Fruit fly (Drosophila melanogaster): ENCODE results near the gene Cdk7.

The Cdk7 gene

dm6 chrX:5299957-5300356 is 8.8 kb downstream of the Cdk7 start:
- no peak for TF ChIP-seq Hr78 (GFP tag; optimal IDR thresholded peaks at IDR 0.05)
- peak in 1 of 2 experiments; percentile 15 for TF ChIP-seq foxo (GFP tag; optimal IDR thresholded peaks at IDR 0.05)

- no peak for TF ChIP-seq dsf (GFP tag; optimal IDR thresholded peaks at IDR 0.05; ENCODE audit: borderline replicate concordance)
- TF ChIP-seq brk (GFP tag; optimal IDR thresholded peaks at IDR 0.05) = no peak
- TF ChIP-seq Dfd (GFP tag; optimal IDR thresholded peaks at IDR 0.05) = peak; percentile 46
- no peak for TF ChIP-seq Abd-B (GFP tag; optimal IDR thresholded peaks at IDR 0.05)
Observed at dm6 chrX:5295766-5296165, 13.0 kb downstream of the Cdk7 start, which contains the start of gene CG42749. CG42749 (plus strand) TSS chrX:5296066.

- TF ChIP-seq Dfd (GFP tag; optimal IDR thresholded peaks at IDR 0.05) = peak; percentile 99
- no peak for TF ChIP-seq dl (GFP tag; optimal IDR thresholded peaks at IDR 0.05; ENCODE audit: insufficient read depth in 1 of 2, partially characterized antibody in 2 of 2)
Observed at dm6 chrX:5293141-5293540, 15.6 kb downstream of the Cdk7 start.

- TF ChIP-seq Myc (optimal IDR thresholded peaks at IDR 0.05) (peak; percentile 72), ey (GFP tag; optimal IDR thresholded peaks at IDR 0.05) (no peak)
Observed at dm6 chrX:5289692-5290091, 19.1 kb downstream of the Cdk7 start.

- TF ChIP-seq Mio (GFP tag; optimal IDR thresholded peaks at IDR 0.05) (no peak), CrebA (GFP tag; optimal IDR thresholded peaks at IDR 0.05; ENCODE audit: borderline replicate concordance) (no peak), dl (GFP tag; optimal IDR thresholded peaks at IDR 0.05; ENCODE audit: insufficient read depth in 1 of 2, partially characterized antibody in 2 of 2) (no peak), woc (GFP tag; optimal IDR thresholded peaks at IDR 0.05) (no peak), tai (GFP tag; optimal IDR thresholded peaks at IDR 0.05) (no peak), CG32264 (GFP tag; optimal IDR thresholded peaks at IDR 0.05) (no peak), CG9705 (GFP tag; optimal IDR thresholded peaks at IDR 0.05) (no peak), lola (GFP tag; optimal IDR thresholded peaks at IDR 0.05) (no peak), sage (GFP tag; optimal IDR thresholded peaks at IDR 0.05) (no peak), Jra (GFP tag; optimal IDR thresholded peaks at IDR 0.05) (no peak), sv (GFP tag; optimal IDR thresholded peaks at IDR 0.05) (no peak), Sp1 (GFP tag; optimal IDR thresholded peaks at IDR 0.05) (no peak), fru (GFP tag; optimal IDR thresholded peaks at IDR 0.05) (no peak), N (GFP tag; optimal IDR thresholded peaks at IDR 0.05) (no peak), jim (GFP tag; optimal IDR thresholded peaks at IDR 0.05) (no peak), br (GFP tag; optimal IDR thresholded peaks at IDR 0.05) (no peak)
Observed at dm6 chrX:5286513-5286912, 22.3 kb downstream of the Cdk7 start.

- TF ChIP-seq HLH106 (tag; optimal IDR thresholded peaks at IDR 0.05) (peak; percentile 12), GATAd (GFP tag; optimal IDR thresholded peaks at IDR 0.05) (no peak)
Observed at dm6 chrX:5285835-5286234, 22.9 kb downstream of the Cdk7 start.

Data from whole organism, wandering third instar larva.